Fruit fly (Drosophila melanogaster) Kc167 (cell line): ENCODE results near the gene CG11342.

ENCODE experiments used
- Sin3A ChIP-seq: fragments of >200 bp; optimal IDR thresholded peaks from 2 replicates; lab custom pipeline; 2018; ENCODE audit warnings: missing external identifiers
- ttk ChIP-seq: sonication (Bioruptor generic); optimal IDR thresholded peaks from 2 replicates; lab custom pipeline; 2017; ENCODE audit warnings: missing external identifiers

DNA sequence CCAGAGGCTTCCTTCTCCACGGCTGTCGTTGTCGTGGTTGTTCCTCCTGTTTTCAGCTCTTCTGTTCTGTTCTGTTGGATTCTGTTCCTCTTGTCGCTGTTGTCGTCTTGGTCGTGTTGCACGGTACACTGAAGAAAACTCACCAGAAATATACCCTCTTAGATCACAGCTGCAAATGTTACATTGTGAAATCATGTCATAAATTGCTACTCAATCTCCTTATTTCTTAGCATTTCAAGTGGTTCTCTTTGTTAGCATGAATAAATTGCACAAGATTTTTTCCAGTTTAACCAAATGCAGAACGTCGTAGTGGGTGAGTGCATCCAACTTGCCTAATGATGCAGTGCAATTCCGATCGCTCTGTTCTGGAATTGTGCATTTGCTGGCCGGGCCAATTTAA is 30.6 kb upstream of the CG11342 start:
- no peak for TF ChIP-seq Sin3A
- TF ChIP-seq ttk, result no peak
